Fruit fly (Drosophila melanogaster): ENCODE data around the gene glu.

DNA sequence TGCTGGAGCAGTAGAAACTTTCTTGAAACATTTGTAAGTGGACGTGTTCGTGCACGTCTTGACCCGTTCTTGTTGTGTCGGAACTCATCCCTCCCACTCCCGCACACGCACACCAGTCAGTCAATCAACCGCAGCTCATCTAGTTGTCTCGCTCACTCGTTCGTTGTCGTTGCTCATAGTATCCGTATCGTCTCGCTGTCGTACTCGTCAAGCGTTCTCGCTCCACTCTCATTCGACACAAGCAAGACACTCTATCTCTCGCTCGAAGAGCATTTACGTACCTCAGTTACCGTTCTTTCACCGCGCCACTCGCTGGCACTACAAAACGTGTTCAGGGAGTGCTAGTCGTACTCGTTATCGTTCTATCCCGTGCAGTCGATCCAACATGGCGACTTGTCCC, 49.4 kb upstream of the glu start:
- TF ChIP-seq usp (GFP tag; optimal IDR thresholded peaks at IDR 0.05) (no peak), GATAd (GFP tag; optimal IDR thresholded peaks at IDR 0.05) (no peak), pan (optimal IDR thresholded peaks at IDR 0.05) (no peak), Hr78 (GFP tag; optimal IDR thresholded peaks at IDR 0.05) (no peak), Myc (optimal IDR thresholded peaks at IDR 0.05) (no peak), CG32264 (GFP tag; optimal IDR thresholded peaks at IDR 0.05) (no peak), psq (GFP tag; optimal IDR thresholded peaks at IDR 0.05) (no peak), woc (GFP tag; optimal IDR thresholded peaks at IDR 0.05) (no peak), Rel (GFP tag; optimal IDR thresholded peaks at IDR 0.05) (no peak), Rel (tag; optimal IDR thresholded peaks at IDR 0.05) (no peak), Jra (GFP tag; optimal IDR thresholded peaks at IDR 0.05) (no peak), brk (GFP tag; optimal IDR thresholded peaks at IDR 0.05) (no peak), rgr (GFP tag; optimal IDR thresholded peaks at IDR 0.05) (no peak)
